Worm (Caenorhabditis elegans) whole organism, midembryonic: Measurements from ENCODE around the gene C33F10.11.

Experiments used
- T22C8.4 ChIP-seq: fragments of 200-800 bp; sonication (Bioruptor generic); IDR thresholded peaks from 2 replicates; pipeline ENCODE4 v1.3.6; 2022; ENCODE audit warnings: missing genetic modification characterization, missing compliant biosample characterization
- cog-1 ChIP-seq: sonication (generic microtip); optimal IDR thresholded peaks from 2 replicates; lab custom pipeline; 2016; ENCODE audit warnings: missing genetic modification characterization, missing compliant biosample characterization
- flt-1 ChIP-seq: fragments of 200-800 bp; sonication (Bioruptor generic); IDR thresholded peaks from 2 replicates; pipeline ENCODE4 v1.3.6; 2022; ENCODE audit warnings: missing genetic modification characterization, missing compliant biosample characterization
- klf-2 ChIP-seq: fragments of 200-800 bp; sonication (Bioruptor generic); conservative IDR thresholded peaks from 2 replicates; pipeline ENCODE4 v1.3.6; 2022; ENCODE audit warnings: missing genetic modification reagents, missing genetic modification characterization, missing compliant biosample characterization
- med-1 ChIP-seq: sonication (generic microtip); optimal IDR thresholded peaks from 2 replicates; lab custom pipeline; 2017; ENCODE audit warnings: missing genetic modification characterization, mild to moderate bottlenecking, missing compliant biosample characterization, antibody characterized with exemption, missing genetic modification reagents; ENCODE audit not compliant: insufficient read depth
- ref-1 ChIP-seq: fragments of 200-800 bp; sonication (Bioruptor generic); conservative IDR thresholded peaks from 2 replicates; pipeline ENCODE4 v1.3.6; 2022; ENCODE audit warnings: missing genetic modification reagents, missing genetic modification characterization, missing compliant biosample characterization
- tab-1 ChIP-seq: fragments of 200-800 bp; sonication (Bioruptor generic); IDR thresholded peaks from 2 replicates; pipeline ENCODE4 v1.3.6; 2022; ENCODE audit warnings: missing genetic modification characterization, missing compliant biosample characterization
- ztf-23 ChIP-seq: fragments of 200-800 bp; sonication (Bioruptor generic); IDR thresholded peaks from 2 replicates; pipeline ENCODE4 v1.3.6; 2022; ENCODE audit warnings: missing genetic modification reagents, missing genetic modification characterization, missing compliant biosample characterization
- ztf-29 ChIP-seq: fragments of 200-800 bp; sonication (Bioruptor generic); IDR thresholded peaks from 2 replicates; pipeline ENCODE4 v1.3.6; 2022; ENCODE audit warnings: missing genetic modification reagents, missing genetic modification characterization, missing compliant biosample characterization

Gene C33F10.11

ce11 chrII:4834761-4835160 lies at the start of gene C33F10.11, which contains the start of gene C33F10.1:
C33F10.11 (minus strand) TSS chrII:4834861.
C33F10.1 (plus strand) TSS chrII:4835023.
- no peak for TF ChIP-seq T22C8.4 (GFP tag; lab: Robert Waterston, UW)
- no peak for TF ChIP-seq cog-1 (tag; lab: Kevin White, UChicago)
- TF ChIP-seq ztf-29 (GFP tag; lab: Robert Waterston, UW), result no peak
- no peak for TF ChIP-seq klf-2 (GFP tag; lab: Robert Waterston, UW)
- no peak for TF ChIP-seq med-1 (GFP tag; lab: Kevin White, UChicago)
- no peak for TF ChIP-seq flt-1 (GFP tag; lab: Robert Waterston, UW)
- TF ChIP-seq ref-1 (GFP tag; lab: Robert Waterston, UW), result no peak
- TF ChIP-seq ztf-23 (GFP tag; lab: Robert Waterston, UW), result no peak
- no peak for TF ChIP-seq tab-1 (GFP tag; lab: Robert Waterston, UW)

- TF ChIP-seq klf-2 (GFP tag; lab: Robert Waterston, UW), result no peak
- no peak for TF ChIP-seq ref-1 (GFP tag; lab: Robert Waterston, UW)
- TF ChIP-seq ztf-23 (GFP tag; lab: Robert Waterston, UW), result no peak
- TF ChIP-seq tab-1 (GFP tag; lab: Robert Waterston, UW), result no peak
- TF ChIP-seq T22C8.4 (GFP tag; lab: Robert Waterston, UW), result no peak
- no peak for TF ChIP-seq flt-1 (GFP tag; lab: Robert Waterston, UW)
- TF ChIP-seq cog-1 (tag; lab: Kevin White, UChicago), result no peak
- no peak for TF ChIP-seq med-1 (GFP tag; lab: Kevin White, UChicago)
- TF ChIP-seq ztf-29 (GFP tag; lab: Robert Waterston, UW), result no peak
Measured at ce11 chrII:4884403-4884802, 49.7 kb upstream of the C33F10.11 start.

- no peak for TF ChIP-seq flt-1 (GFP tag; lab: Robert Waterston, UW)
- no peak for TF ChIP-seq tab-1 (GFP tag; lab: Robert Waterston, UW)
- TF ChIP-seq ref-1 (GFP tag; lab: Robert Waterston, UW), result no peak
- no peak for TF ChIP-seq T22C8.4 (GFP tag; lab: Robert Waterston, UW)
- TF ChIP-seq cog-1 (tag; lab: Kevin White, UChicago), result no peak
- TF ChIP-seq med-1 (GFP tag; lab: Kevin White, UChicago), result no peak
- TF ChIP-seq klf-2 (GFP tag; lab: Robert Waterston, UW), result no peak
- TF ChIP-seq ztf-29 (GFP tag; lab: Robert Waterston, UW), result no peak
- TF ChIP-seq ztf-23 (GFP tag; lab: Robert Waterston, UW), result no peak
Measured at ce11 chrII:4883412-4883811, 48.8 kb upstream of the C33F10.11 start, which contains the start of gene gst-8. gst-8 (plus strand) TSS chrII:4883712.

- no peak for TF ChIP-seq tab-1 (GFP tag; lab: Robert Waterston, UW)
- TF ChIP-seq klf-2 (GFP tag; lab: Robert Waterston, UW), result no peak
- TF ChIP-seq ref-1 (GFP tag; lab: Robert Waterston, UW), result no peak
- TF ChIP-seq ztf-29 (GFP tag; lab: Robert Waterston, UW), result no peak
- TF ChIP-seq ztf-23 (GFP tag; lab: Robert Waterston, UW), result no peak
- no peak for TF ChIP-seq cog-1 (tag; lab: Kevin White, UChicago)
- no peak for TF ChIP-seq T22C8.4 (GFP tag; lab: Robert Waterston, UW)
- no peak for TF ChIP-seq med-1 (GFP tag; lab: Kevin White, UChicago)
- TF ChIP-seq flt-1 (GFP tag; lab: Robert Waterston, UW), result no peak
Measured at ce11 chrII:4882498-4882897, 47.8 kb upstream of the C33F10.11 start.

- no peak for TF ChIP-seq T22C8.4 (GFP tag; lab: Robert Waterston, UW)
- TF ChIP-seq tab-1 (GFP tag; lab: Robert Waterston, UW), result no peak
- no peak for TF ChIP-seq ztf-29 (GFP tag; lab: Robert Waterston, UW)
- TF ChIP-seq flt-1 (GFP tag; lab: Robert Waterston, UW), result no peak
- TF ChIP-seq med-1 (GFP tag; lab: Kevin White, UChicago), result no peak
Measured at ce11 chrII:4881727-4882126, 47.1 kb upstream of the C33F10.11 start, which contains the start of gene gst-7. gst-7 (plus strand) TSS chrII:4882062.

- TF ChIP-seq med-1 (GFP tag; lab: Kevin White, UChicago) (no peak), klf-2 (GFP tag; lab: Robert Waterston, UW) (no peak), ztf-29 (GFP tag; lab: Robert Waterston, UW) (no peak)
Measured at ce11 chrII:4879629-4880028, 45.0 kb upstream of the C33F10.11 start, which contains the start of gene gst-6. gst-6 (plus strand) TSS chrII:4879891.

ce11 chrII:4876091-4876490 lies 41.4 kb upstream of the C33F10.11 start, which contains the start of gene F11G11.13:
F11G11.13 (minus strand) TSS chrII:4876179.
- TF ChIP-seq klf-2 (GFP tag; lab: Robert Waterston, UW), result no peak
- no peak for TF ChIP-seq cog-1 (tag; lab: Kevin White, UChicago)
- no peak for TF ChIP-seq med-1 (GFP tag; lab: Kevin White, UChicago)
- no peak for TF ChIP-seq ztf-23 (GFP tag; lab: Robert Waterston, UW)
- TF ChIP-seq tab-1 (GFP tag; lab: Robert Waterston, UW), result no peak
- TF ChIP-seq ref-1 (GFP tag; lab: Robert Waterston, UW), result no peak
- TF ChIP-seq flt-1 (GFP tag; lab: Robert Waterston, UW), result no peak
- no peak for TF ChIP-seq T22C8.4 (GFP tag; lab: Robert Waterston, UW)
- TF ChIP-seq ztf-29 (GFP tag; lab: Robert Waterston, UW), result no peak

ce11 chrII:4874335-4874861 lies 39.7 kb upstream of the C33F10.11 start, which contains the start of gene F11G11.15:
F11G11.15 (plus strand) TSS chrII:4874845.
- TF ChIP-seq ref-1 (GFP tag; lab: Robert Waterston, UW) (no peak), T22C8.4 (GFP tag; lab: Robert Waterston, UW) (no peak), med-1 (GFP tag; lab: Kevin White, UChicago) (no peak), ztf-29 (GFP tag; lab: Robert Waterston, UW) (no peak), klf-2 (GFP tag; lab: Robert Waterston, UW) (no peak), ztf-23 (GFP tag; lab: Robert Waterston, UW) (no peak), cog-1 (tag; lab: Kevin White, UChicago) (no peak), flt-1 (GFP tag; lab: Robert Waterston, UW) (no peak), tab-1 (GFP tag; lab: Robert Waterston, UW) (no peak)
